Worm (Caenorhabditis elegans) whole organism, L3 larva: ENCODE data around the gene F56A11.5.

Source experiments
- ceh-16 ChIP-seq: sonication (generic microtip); optimal IDR thresholded peaks from 2 replicates; lab custom pipeline; 2017; ENCODE audit warnings: missing biosample characterization, missing genetic modification characterization
- ceh-82 ChIP-seq: fragments of 150-350 bp; optimal IDR thresholded peaks from 2 replicates; lab custom pipeline; 2014; ENCODE audit warnings: missing biosample characterization, missing genetic modification characterization
- elt-1 ChIP-seq: fragments of 150-350 bp; optimal IDR thresholded peaks from 2 replicates; lab custom pipeline; 2014; ENCODE audit warnings: missing biosample characterization, missing genetic modification characterization
- elt-3 ChIP-seq, 3 experiments: fragments of 150-350 bp in 1 of 3; sonication (generic microtip) in 2 of 3; optimal IDR thresholded peaks; 2 replicates in 2 of 3; 4 replicates in 1 of 3; lab custom pipeline; 2014 to 2017; ENCODE audit warnings: missing biosample characterization in 3 of 3, missing genetic modification characterization in 3 of 3
- fkh-10 ChIP-seq: sonication (generic microtip); optimal IDR thresholded peaks from 2 replicates; lab custom pipeline; 2017; ENCODE audit warnings: missing biosample characterization, missing genetic modification reagents, missing genetic modification characterization
- lin-39 ChIP-seq: fragments of 150-350 bp; optimal IDR thresholded peaks from 2 replicates; lab custom pipeline; 2018; ENCODE audit warnings: missing biosample characterization, missing genetic modification reagents, missing genetic modification characterization
- mdl-1 ChIP-seq: fragments of 150-350 bp; optimal IDR thresholded peaks from 2 replicates; lab custom pipeline; 2014; ENCODE audit warnings: missing biosample characterization, missing genetic modification characterization
- nhr-11 ChIP-seq: fragments of 150-350 bp; optimal IDR thresholded peaks from 2 replicates; lab custom pipeline; 2014; ENCODE audit warnings: missing biosample characterization, missing genetic modification characterization
- nhr-25 ChIP-seq: sonication (generic microtip); optimal IDR thresholded peaks from 2 replicates; lab custom pipeline; 2017; ENCODE audit warnings: missing biosample characterization, missing genetic modification characterization
- pha-4 ChIP-seq: fragments of 150-350 bp; optimal IDR thresholded peaks from 2 replicates; lab custom pipeline; 2014; ENCODE audit warnings: missing biosample characterization, missing genetic modification reagents, missing genetic modification characterization
- snpc-4 ChIP-seq: fragments of 150-350 bp; optimal IDR thresholded peaks from 2 replicates; lab custom pipeline; 2014; ENCODE audit warnings: missing biosample characterization, missing genetic modification characterization
- zag-1 ChIP-seq: fragments of 150-350 bp; optimal IDR thresholded peaks from 2 replicates; lab custom pipeline; 2014; ENCODE audit warnings: missing biosample characterization, missing genetic modification characterization
- ztf-11 ChIP-seq: fragments of 150-350 bp; optimal IDR thresholded peaks from 2 replicates; lab custom pipeline; 2014; ENCODE audit warnings: missing biosample characterization, missing genetic modification characterization
- ztf-4 ChIP-seq: fragments of 150-350 bp; optimal IDR thresholded peaks from 2 replicates; lab custom pipeline; 2014; ENCODE audit warnings: missing biosample characterization, missing genetic modification characterization

ce11 chrIV:592382-592781 is 21.7 kb upstream of the F56A11.5 start, which contains the start of gene C18H7.6:
- TF ChIP-seq mdl-1 (no peak), elt-3 (tag; optimal IDR thresholded peaks at IDR 0.05; lab: Kevin White, UChicago) (no peak), elt-1 (tag; lab: Kevin White, UChicago) (no peak), fkh-10 (GFP tag; lab: Kevin White, UChicago) (no peak), ztf-4 (tag; lab: Kevin White, UChicago) (no peak), lin-39 (tag; lab: Kevin White, UChicago) (no peak), snpc-4 (tag; lab: Kevin White, UChicago) (no peak), ceh-16 (tag; lab: Kevin White, UChicago) (no peak), ztf-11 (tag; lab: Kevin White, UChicago) (no peak), zag-1 (tag; lab: Kevin White, UChicago) (no peak), ceh-82 (tag; lab: Kevin White, UChicago) (no peak), nhr-25 (tag; lab: Kevin White, UChicago) (no peak), pha-4 (tag; lab: Kevin White, UChicago) (no peak), nhr-11 (tag; lab: Kevin White, UChicago) (no peak)
